Fruit fly (Drosophila melanogaster) whole organism, embryonic: Measurements from ENCODE around the gene CG14839.

Experiments
- Antp ChIP-seq: fragments of 200-800 bp; sonication (Bioruptor generic); optimal IDR thresholded peaks from 3 replicates; lab custom pipeline; 2016; ENCODE audit warnings: missing biosample characterization, missing genetic modification characterization
- CG1024 ChIP-seq: fragments of 200-800 bp; sonication (Bioruptor generic); IDR thresholded peaks from 2 replicates; pipeline ENCODE4 v1.3.6; 2022; ENCODE audit warnings: missing biosample characterization, missing genetic modification characterization
- CG10431 ChIP-seq: fragments of 200-800 bp; sonication (Bioruptor generic); optimal IDR thresholded peaks from 3 replicates; lab custom pipeline; 2018; ENCODE audit warnings: missing biosample characterization, mild to moderate bottlenecking, missing genetic modification characterization
- CG11504 ChIP-seq: fragments of 200-800 bp; sonication (Bioruptor generic); optimal IDR thresholded peaks from 3 replicates; lab custom pipeline; 2019; ENCODE audit warnings: missing biosample characterization, mild to moderate bottlenecking, missing genetic modification characterization, moderate library complexity
- CG12299 ChIP-seq: fragments of 200-800 bp; sonication (Bioruptor generic); optimal IDR thresholded peaks from 2 replicates; lab custom pipeline; 2018; ENCODE audit warnings: missing biosample characterization, mild to moderate bottlenecking, missing genetic modification characterization
- CG12391 ChIP-seq: fragments of 200-800 bp; sonication (Bioruptor generic); optimal IDR thresholded peaks from 3 replicates; lab custom pipeline; 2018; ENCODE audit warnings: missing biosample characterization, mild to moderate bottlenecking, missing genetic modification characterization, moderate library complexity
- CG15514 ChIP-seq: fragments of 200-800 bp; sonication (Bioruptor generic); optimal IDR thresholded peaks from 3 replicates; lab custom pipeline; 2017; ENCODE audit warnings: missing biosample characterization, missing genetic modification characterization, mild to moderate bottlenecking, moderate library complexity, missing genetic modification reagents
- CG1602 ChIP-seq: fragments of 200-800 bp; sonication (Bioruptor generic); optimal IDR thresholded peaks from 3 replicates; lab custom pipeline; 2016; ENCODE audit warnings: missing biosample characterization, missing genetic modification characterization
- CG17359 ChIP-seq: fragments of 200-800 bp; sonication (Bioruptor generic); optimal IDR thresholded peaks from 3 replicates; lab custom pipeline; 2018; ENCODE audit warnings: missing biosample characterization, mild to moderate bottlenecking, missing genetic modification characterization, moderate library complexity
- CG17802 ChIP-seq: fragments of 200-800 bp; sonication (Bioruptor generic); optimal IDR thresholded peaks from 2 replicates; lab custom pipeline; 2018; ENCODE audit warnings: missing biosample characterization, mild to moderate bottlenecking, missing genetic modification characterization, moderate library complexity
- CG2202 ChIP-seq: fragments of 200-800 bp; sonication (Bioruptor generic); optimal IDR thresholded peaks from 2 replicates; lab custom pipeline; 2018; ENCODE audit warnings: missing biosample characterization, mild to moderate bottlenecking, missing genetic modification characterization
- CG31365 ChIP-seq: fragments of 200-800 bp; sonication (Bioruptor generic); optimal IDR thresholded peaks from 2 replicates; lab custom pipeline; 2018; ENCODE audit warnings: missing biosample characterization, mild to moderate bottlenecking, missing genetic modification characterization
- CG3995 ChIP-seq: fragments of 200-800 bp; sonication (Bioruptor generic); optimal IDR thresholded peaks from 3 replicates; lab custom pipeline; 2016; ENCODE audit warnings: missing biosample characterization, missing genetic modification characterization
- CG4282 ChIP-seq: fragments of 200-800 bp; sonication (Bioruptor generic); optimal IDR thresholded peaks from 2 replicates; lab custom pipeline; 2016; ENCODE audit warnings: missing biosample characterization, missing genetic modification characterization
- CG6683 ChIP-seq: fragments of 200-800 bp; sonication (Bioruptor generic); optimal IDR thresholded peaks from 2 replicates; lab custom pipeline; 2017; ENCODE audit warnings: missing biosample characterization, mild to moderate bottlenecking, missing genetic modification characterization, missing genetic modification reagents
- CG6689 ChIP-seq: fragments of 200-800 bp; sonication (Bioruptor generic); IDR thresholded peaks from 2 replicates; pipeline ENCODE4 v1.3.6; 2022; ENCODE audit warnings: missing biosample characterization, missing genetic modification characterization
- CG6765 ChIP-seq: fragments of 200-800 bp; sonication (Bioruptor generic); optimal IDR thresholded peaks from 3 replicates; lab custom pipeline; 2017; ENCODE audit warnings: missing biosample characterization, mild to moderate bottlenecking, missing genetic modification characterization
- CG6813 ChIP-seq: fragments of 200-800 bp; sonication (Bioruptor generic); optimal IDR thresholded peaks from 2 replicates; lab custom pipeline; 2017; ENCODE audit warnings: missing biosample characterization, missing genetic modification characterization, mild to moderate bottlenecking, moderate library complexity, missing genetic modification reagents
- CG7271 ChIP-seq: fragments of 200-800 bp; sonication (Bioruptor generic); optimal IDR thresholded peaks from 2 replicates; lab custom pipeline; 2018; ENCODE audit warnings: missing biosample characterization, mild to moderate bottlenecking, missing genetic modification characterization, moderate library complexity
- CG7372 ChIP-seq: fragments of 200-800 bp; sonication (Bioruptor generic); IDR thresholded peaks from 2 replicates; pipeline ENCODE4 v1.3.6; 2022; ENCODE audit warnings: missing biosample characterization, missing genetic modification characterization
- CG8388 ChIP-seq: fragments of 200-800 bp; sonication (Bioruptor generic); optimal IDR thresholded peaks from 2 replicates; lab custom pipeline; 2019; ENCODE audit warnings: missing biosample characterization, mild to moderate bottlenecking, missing genetic modification characterization, moderate library complexity
- D19B ChIP-seq: fragments of 200-800 bp; sonication (Bioruptor generic); optimal IDR thresholded peaks from 2 replicates; lab custom pipeline; 2017; ENCODE audit warnings: missing biosample characterization, mild to moderate bottlenecking, missing genetic modification characterization
- Deaf1 ChIP-seq: fragments of 200-800 bp; optimal IDR thresholded peaks from 3 replicates; lab custom pipeline; 2019; ENCODE audit warnings: missing biosample characterization, mild to moderate bottlenecking, missing genetic modification characterization, moderate library complexity
- ERR ChIP-seq: fragments of 200-800 bp; sonication (Bioruptor generic); optimal IDR thresholded peaks from 2 replicates; lab custom pipeline; 2016; ENCODE audit warnings: missing biosample characterization, missing genetic modification characterization
- H15 ChIP-seq: fragments of 200-800 bp; sonication (Bioruptor generic); IDR thresholded peaks from 3 replicates; pipeline ENCODE4 v1.3.6; 2022; ENCODE audit warnings: missing biosample characterization, missing genetic modification characterization
- Hr51 ChIP-seq, 2 experiments: fragments of 200-800 bp; sonication (Bioruptor generic); optimal IDR thresholded peaks; 2 replicates in 1 of 2; 3 replicates in 1 of 2; lab custom pipeline; 2016 to 2018; ENCODE audit warnings: missing biosample characterization in 2 of 2, missing genetic modification characterization in 2 of 2, mild to moderate bottlenecking in 1 of 2, moderate library complexity in 1 of 2
- Jarid2 ChIP-seq: fragments of 200-800 bp; sonication (Bioruptor generic); optimal IDR thresholded peaks from 3 replicates; lab custom pipeline; 2017; ENCODE audit warnings: mild to moderate bottlenecking, missing biosample characterization, missing genetic modification reagents, missing genetic modification characterization
- Mad ChIP-seq: fragments of 200-800 bp; sonication (Bioruptor generic); optimal IDR thresholded peaks from 2 replicates; lab custom pipeline; 2016; ENCODE audit warnings: missing biosample characterization, missing genetic modification characterization
- Oli ChIP-seq: fragments of 200-800 bp; sonication (Bioruptor generic); optimal IDR thresholded peaks from 2 replicates; lab custom pipeline; 2018; ENCODE audit warnings: missing biosample characterization, mild to moderate bottlenecking, missing genetic modification characterization, moderate library complexity
- Sin3A ChIP-seq: fragments of >200 bp; optimal IDR thresholded peaks from 2 replicates; lab custom pipeline; 2018
- Spps ChIP-seq: fragments of 200-800 bp; sonication (Bioruptor generic); optimal IDR thresholded peaks from 2 replicates; lab custom pipeline; 2018; ENCODE audit warnings: missing biosample characterization, mild to moderate bottlenecking, missing genetic modification characterization
- Stat92E ChIP-seq, 3 experiments: fragments of >200 bp in 2 of 3; fragments of 200-800 bp in 1 of 3; sonication (Bioruptor generic) in 1 of 3; optimal IDR thresholded peaks; 2 replicates each; lab custom pipeline; 2017 to 2019; ENCODE audit warnings: missing biosample characterization in 3 of 3, missing genetic modification characterization in 3 of 3, mild to moderate bottlenecking in 1 of 3, moderate library complexity in 1 of 3
- Tbp ChIP-seq: fragments of >200 bp; optimal IDR thresholded peaks from 2 replicates; lab custom pipeline; 2018; ENCODE audit warnings: missing biosample characterization, missing genetic modification characterization
- Usf ChIP-seq: fragments of 200-800 bp; sonication (Bioruptor generic); optimal IDR thresholded peaks from 2 replicates; lab custom pipeline; 2017; ENCODE audit warnings: missing genotype, missing biosample characterization, missing genetic modification characterization
- abd-A ChIP-seq: fragments of 200-800 bp; sonication (Bioruptor generic); optimal IDR thresholded peaks from 3 replicates; lab custom pipeline; 2019; ENCODE audit warnings: missing biosample characterization, mild to moderate bottlenecking, missing genetic modification characterization, moderate library complexity
- bbx ChIP-seq: fragments of 200-800 bp; sonication (Bioruptor generic); IDR thresholded peaks from 2 replicates; pipeline ENCODE4 v1.3.6; 2022; ENCODE audit warnings: missing biosample characterization, missing genetic modification characterization; ENCODE audit not compliant: partially characterized antibody
- bcd ChIP-seq: fragments of 200-800 bp; sonication (Bioruptor generic); optimal IDR thresholded peaks from 2 replicates; lab custom pipeline; 2017; ENCODE audit warnings: missing biosample characterization, mild to moderate bottlenecking, missing genetic modification characterization
- eyg ChIP-seq: fragments of 200-800 bp; sonication (Bioruptor generic); optimal IDR thresholded peaks from 3 replicates; lab custom pipeline; 2016; ENCODE audit warnings: missing biosample characterization, missing genetic modification characterization
- grn ChIP-seq: fragments of 200-800 bp; sonication (Bioruptor generic); optimal IDR thresholded peaks from 3 replicates; lab custom pipeline; 2017; ENCODE audit warnings: missing biosample characterization, missing genetic modification characterization
- her ChIP-seq: fragments of 200-800 bp; sonication (Bioruptor generic); optimal IDR thresholded peaks from 2 replicates; lab custom pipeline; 2016; ENCODE audit warnings: missing biosample characterization, missing genetic modification characterization
- inv ChIP-seq: fragments of 200-800 bp; sonication (Bioruptor generic); IDR thresholded peaks from 2 replicates; pipeline ENCODE4 v1.3.6; 2022; ENCODE audit warnings: missing biosample characterization, missing genetic modification characterization; ENCODE audit not compliant: partially characterized antibody
- klu ChIP-seq: fragments of 200-800 bp; sonication (Bioruptor generic); IDR thresholded peaks from 2 replicates; pipeline ENCODE4 v1.3.6; 2022; ENCODE audit warnings: missing biosample characterization, missing genetic modification characterization
- org-1 ChIP-seq: fragments of 200-800 bp; sonication (Bioruptor generic); optimal IDR thresholded peaks from 2 replicates; lab custom pipeline; 2017; ENCODE audit warnings: missing biosample characterization, missing genetic modification characterization
- repo ChIP-seq: fragments of 200-800 bp; sonication (Bioruptor generic); optimal IDR thresholded peaks from 2 replicates; lab custom pipeline; 2016; ENCODE audit warnings: missing biosample characterization, missing genetic modification characterization
- sisA ChIP-seq: fragments of 200-800 bp; sonication (Bioruptor generic); IDR thresholded peaks from 2 replicates; pipeline ENCODE4 v1.3.6; 2022; ENCODE audit warnings: missing biosample characterization, missing genetic modification characterization
- slou ChIP-seq: fragments of 200-800 bp; sonication (Bioruptor generic); optimal IDR thresholded peaks from 3 replicates; lab custom pipeline; 2016; ENCODE audit warnings: missing biosample characterization, missing genetic modification characterization
- sr ChIP-seq: fragments of 200-800 bp; sonication (Bioruptor generic); IDR thresholded peaks from 3 replicates; pipeline ENCODE4 v1.3.6; 2022; ENCODE audit warnings: missing biosample characterization, missing genetic modification characterization
- tll ChIP-seq, 2 experiments: fragments of 200-800 bp in 1 of 2; fragments of >200 bp in 1 of 2; sonication (Bioruptor generic) in 1 of 2; optimal IDR thresholded peaks; 2 replicates each; lab custom pipeline; 2017 to 2019; ENCODE audit warnings: missing biosample characterization in 2 of 2, missing genetic modification characterization in 2 of 2, mild to moderate bottlenecking in 1 of 2, moderate library complexity in 1 of 2
- tup ChIP-seq: fragments of 200-800 bp; sonication (Bioruptor generic); optimal IDR thresholded peaks from 2 replicates; lab custom pipeline; 2016; ENCODE audit warnings: missing biosample characterization, mild to moderate bottlenecking, missing genetic modification characterization, moderate library complexity
- zen2 ChIP-seq: fragments of 200-800 bp; sonication (Bioruptor generic); IDR thresholded peaks from 3 replicates; pipeline ENCODE4 v1.3.6; 2022; ENCODE audit warnings: missing biosample characterization, missing genetic modification characterization; ENCODE audit not compliant: partially characterized antibody

Gene CG14839

dm6 chr3R:14283042-14283626 is 20.9 kb downstream of the CG14839 start (continued):
- TF ChIP-seq Deaf1 (tag; lab: Kevin White, UChicago) = no peak
- no peak for TF ChIP-seq bbx
- TF ChIP-seq zen2 (GFP tag; lab: Robert Waterston, UW) = no peak
- TF ChIP-seq CG3995 = peak; percentile 2
- TF ChIP-seq Oli = peak; percentile 72
- TF ChIP-seq CG17802 (tag; lab: Kevin White, UChicago) = no peak
- no peak for TF ChIP-seq her (GFP tag; lab: Kevin White, UChicago)
- TF ChIP-seq CG6813 = no peak
- no peak for TF ChIP-seq repo
- TF ChIP-seq abd-A = no peak
- TF ChIP-seq H15 (GFP tag; lab: Robert Waterston, UW) = no peak
- peak; percentile 23 for TF ChIP-seq Antp (GFP tag; lab: Kevin White, UChicago)
- TF ChIP-seq CG10431 (GFP tag; lab: Kevin White, UChicago) = no peak
- no peak for TF ChIP-seq CG6683 (GFP tag; lab: Kevin White, UChicago)
- TF ChIP-seq tup (GFP tag; lab: Kevin White, UChicago) = no peak
- TF ChIP-seq CG11504 = peak; percentile 22
- no peak for TF ChIP-seq CG8388
- TF ChIP-seq Mad (GFP tag; lab: Kevin White, UChicago) = no peak
- peak; percentile 46 for TF ChIP-seq bcd (GFP tag; lab: Kevin White, UChicago)
- no peak for TF ChIP-seq CG1602 (GFP tag; lab: Kevin White, UChicago)
- TF ChIP-seq Hr51 (GFP tag; optimal IDR thresholded peaks at IDR 0.05; lab: Kevin White, UChicago) = peak; percentile 5 to 74
- TF ChIP-seq CG31365 (tag; lab: Kevin White, UChicago) = no peak
- TF ChIP-seq Spps = no peak
- TF ChIP-seq CG15514 (GFP tag; lab: Kevin White, UChicago) = no peak
- TF ChIP-seq CG2202 (tag; lab: Kevin White, UChicago) = no peak
- TF ChIP-seq CG7271 (tag; lab: Kevin White, UChicago) = no peak
- TF ChIP-seq slou (GFP tag; lab: Kevin White, UChicago) = no peak
- TF ChIP-seq ERR (GFP tag; lab: Kevin White, UChicago) = peak; percentile 4
- TF ChIP-seq CG17359 = no peak
- TF ChIP-seq Jarid2 (GFP tag; lab: Kevin White, UChicago) = no peak
- no peak for TF ChIP-seq tll (GFP tag; optimal IDR thresholded peaks at IDR 0.05; lab: Kevin White, UChicago)
- peak; percentile 49 for TF ChIP-seq CG12391 (tag; lab: Kevin White, UChicago)
- TF ChIP-seq eyg = no peak
- TF ChIP-seq CG12299 = no peak
- no peak for TF ChIP-seq Sin3A
- peak; percentile 48 for TF ChIP-seq D19B
- TF ChIP-seq grn (GFP tag; lab: Kevin White, UChicago) = no peak
- no peak for TF ChIP-seq Tbp (GFP tag; lab: Kevin White, UChicago)
- no peak for TF ChIP-seq inv (GFP tag; lab: Robert Waterston, UW)
- TF ChIP-seq Stat92E (GFP tag; optimal IDR thresholded peaks at IDR 0.05; lab: Kevin White, UChicago) = no peak
- TF ChIP-seq Usf (GFP tag; lab: Kevin White, UChicago) = no peak
- no peak for TF ChIP-seq CG6689 (GFP tag; lab: Robert Waterston, UW)
- TF ChIP-seq sisA (GFP tag; lab: Robert Waterston, UW) = no peak
- TF ChIP-seq CG6765 = peak; percentile 25
- TF ChIP-seq CG4282 (GFP tag; lab: Kevin White, UChicago) = no peak
- no peak for TF ChIP-seq org-1 (GFP tag; lab: Kevin White, UChicago)
- no peak for TF ChIP-seq CG1024 (GFP tag; lab: Robert Waterston, UW)
- no peak for TF ChIP-seq sr (GFP tag; lab: Robert Waterston, UW)
- TF ChIP-seq CG7372 (GFP tag; lab: Robert Waterston, UW) = no peak
- no peak for TF ChIP-seq klu (GFP tag; lab: Robert Waterston, UW)
